Worm (Caenorhabditis elegans): Measurements from ENCODE around the gene C25G4.17.

Gene C25G4.17

ce11 chrIV:12454750-12455149, 12.9 kb downstream of the C25G4.17 start, which contains the start of gene smz-1:
TSS of gene smz-1 (plus strand) at chrIV:12455050.
- TF ChIP-seq unc-62 (GFP tag; optimal IDR thresholded peaks at IDR 0.05) (no peak), nfya-2 (GFP tag; IDR thresholded peaks at IDR 0.05) (no peak), sea-2 (GFP tag; IDR thresholded peaks at IDR 0.05) (no peak)

ce11 chrIV:12456613-12457012, 14.8 kb downstream of the C25G4.17 start, which contains the start of gene C25G4.7:
TSS of gene C25G4.7 (plus strand) at chrIV:12456913.
- TF ChIP-seq nfya-2 (GFP tag; IDR thresholded peaks at IDR 0.05) (no peak), nfyb-1 (GFP tag; IDR thresholded peaks at IDR 0.05) (no peak), ztf-25 (GFP tag; IDR thresholded peaks at IDR 0.05) (no peak), rpc-1 (optimal IDR thresholded peaks at IDR 0.05) (no peak), rpc-1 (tag; optimal IDR thresholded peaks at IDR 0.05) (no peak), him-1 (tag; optimal IDR thresholded peaks at IDR 0.05) (no peak), snpc-4 (GFP tag; optimal IDR thresholded peaks at IDR 0.05) (no peak), snpc-4 (tag; optimal IDR thresholded peaks at IDR 0.05) (no peak), aptf-2 (GFP tag; conservative IDR thresholded peaks at IDR 0.05) (no peak), lsl-1 (GFP tag; optimal IDR thresholded peaks at IDR 0.05) (no peak), hsf-1 (GFP tag; IDR thresholded peaks at IDR 0.05) (no peak), ceh-91 (GFP tag; IDR thresholded peaks at IDR 0.05) (no peak), ztf-6 (GFP tag; IDR thresholded peaks at IDR 0.05) (no peak), egl-18 (GFP tag; IDR thresholded peaks at IDR 0.05) (no peak), madf-10 (tag; optimal IDR thresholded peaks at IDR 0.05) (no peak)

ce11 chrIV:12463370-12463769, 21.6 kb downstream of the C25G4.17 start, which contains the start of gene C25G4.8:
TSS of gene C25G4.8 (minus strand) at chrIV:12463470.
- TF ChIP-seq repo-1 (tag; optimal IDR thresholded peaks at IDR 0.05) (no peak), die-1 (tag; optimal IDR thresholded peaks at IDR 0.05) (no peak), egl-18 (GFP tag; IDR thresholded peaks at IDR 0.05) (no peak), madf-3 (GFP tag; IDR thresholded peaks at IDR 0.05) (no peak), egl-44 (GFP tag; IDR thresholded peaks at IDR 0.05) (no peak), pbrm-1 (GFP tag; IDR thresholded peaks at IDR 0.05) (no peak), ceh-91 (GFP tag; IDR thresholded peaks at IDR 0.05) (no peak), B0035.1 (tag; optimal IDR thresholded peaks at IDR 0.05) (no peak), lin-54 (GFP tag; optimal IDR thresholded peaks at IDR 0.05) (no peak), K11D2.4 (GFP tag; IDR thresholded peaks at IDR 0.05) (no peak), nfyb-1 (GFP tag; IDR thresholded peaks at IDR 0.05) (no peak), attf-3 (GFP tag; conservative IDR thresholded peaks at IDR 0.05) (no peak), Y53G8AR.9 (GFP tag; conservative IDR thresholded peaks at IDR 0.05) (no peak), ztf-18 (tag; optimal IDR thresholded peaks at IDR 0.05) (no peak), K12H6.12 (tag; optimal IDR thresholded peaks at IDR 0.05) (no peak), lin-26 (GFP tag; IDR thresholded peaks at IDR 0.05) (no peak), D2030.7 (GFP tag; IDR thresholded peaks at IDR 0.05) (no peak), lin-40 (tag; optimal IDR thresholded peaks at IDR 0.05) (no peak), mxl-1 (tag; optimal IDR thresholded peaks at IDR 0.05) (no peak), T26A5.8 (tag; optimal IDR thresholded peaks at IDR 0.05) (no peak)

ce11 chrIV:12464822-12465221, 23.0 kb downstream of the C25G4.17 start:
- TF ChIP-seq unc-62 (GFP tag; optimal IDR thresholded peaks at IDR 0.05) (no peak), ZK185.1 (tag; optimal IDR thresholded peaks at IDR 0.05; ENCODE audit: poor library complexity, severe bottlenecking) (no peak), dpff-1 (tag; optimal IDR thresholded peaks at IDR 0.05) (no peak), hsf-1 (GFP tag; IDR thresholded peaks at IDR 0.05) (no peak), F10E7.11 (tag; optimal IDR thresholded peaks at IDR 0.05) (no peak), lin-54 (GFP tag; optimal IDR thresholded peaks at IDR 0.05) (no peak), ama-1 (optimal IDR thresholded peaks at IDR 0.05) (no peak), ama-1 (GFP tag; optimal IDR thresholded peaks at IDR 0.05) (no peak), pbrm-1 (GFP tag; IDR thresholded peaks at IDR 0.05) (no peak), snpc-3.4 (tag; optimal IDR thresholded peaks at IDR 0.05) (no peak), cebp-2 (GFP tag; IDR thresholded peaks at IDR 0.05) (no peak), snpc-1.1 (tag; optimal IDR thresholded peaks at IDR 0.05; ENCODE audit: insufficient read depth) (no peak), F55B11.4 (tag; optimal IDR thresholded peaks at IDR 0.05; ENCODE audit: borderline replicate concordance, insufficient read depth) (no peak), madf-6 (GFP tag; IDR thresholded peaks at IDR 0.05) (no peak), snpc-1.3 (tag; optimal IDR thresholded peaks at IDR 0.05; ENCODE audit: insufficient read depth) (no peak), lag-1 (GFP tag; IDR thresholded peaks at IDR 0.05) (no peak), madf-10 (tag; optimal IDR thresholded peaks at IDR 0.05) (no peak), lin-40 (tag; optimal IDR thresholded peaks at IDR 0.05) (no peak)
